Worm (Caenorhabditis elegans): Measurements from ENCODE around the gene F53A2.9.

DNA sequence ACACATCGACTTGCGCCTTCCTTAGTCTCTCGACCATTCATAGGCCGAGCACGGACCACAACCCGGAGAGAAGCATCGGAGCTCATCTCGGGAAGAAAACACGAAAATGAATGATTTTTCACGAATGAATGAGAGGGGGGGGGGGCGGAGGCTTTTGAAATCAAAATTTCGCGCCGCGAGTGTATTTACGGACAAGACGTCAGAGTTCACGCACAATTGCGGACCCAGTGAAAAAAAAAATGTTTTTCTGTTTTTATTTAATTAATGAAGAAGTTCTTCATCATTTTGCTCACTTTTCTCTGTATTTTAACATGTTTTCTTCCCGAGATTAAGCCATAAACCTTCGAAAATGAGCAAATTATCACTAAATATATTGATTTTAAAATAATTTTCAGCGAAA lies 52.0 kb downstream of the F53A2.9 start, which contains the start of the genes klp-19 and slc-36.1:
- TF ChIP-seq snpc-4 (tag; optimal IDR thresholded peaks at IDR 0.05), result no peak
- no peak for TF ChIP-seq nhr-237 (tag; optimal IDR thresholded peaks at IDR 0.05)
- TF ChIP-seq sem-2 (GFP tag; optimal IDR thresholded peaks at IDR 0.05), result no peak
- TF ChIP-seq mab-5 (tag; optimal IDR thresholded peaks at IDR 0.05), result no peak
- no peak for TF ChIP-seq nhr-76 (tag; optimal IDR thresholded peaks at IDR 0.05)
- TF ChIP-seq elt-3 (tag; optimal IDR thresholded peaks at IDR 0.05), result no peak
- no peak for TF ChIP-seq unc-120 (tag; optimal IDR thresholded peaks at IDR 0.05; ENCODE audit: poor library complexity, severe bottlenecking)
- TF ChIP-seq flh-1 (GFP tag; optimal IDR thresholded peaks at IDR 0.05), result no peak
- TF ChIP-seq lsy-2 (tag; optimal IDR thresholded peaks at IDR 0.05), result no peak
